Fruit fly (Drosophila melanogaster) whole organism, embryonic: Measurements from ENCODE around the gene cactin.

Source experiments
- Antp ChIP-seq: fragments of 200-800 bp; sonication (Bioruptor generic); optimal IDR thresholded peaks from 3 replicates; lab custom pipeline; 2016; ENCODE audit warnings: missing biosample characterization, missing genetic modification characterization
- Bteb2 ChIP-seq: fragments of 200-800 bp; sonication (Bioruptor generic); optimal IDR thresholded peaks from 2 replicates; lab custom pipeline; 2016; ENCODE audit warnings: missing biosample characterization, missing genetic modification characterization
- CG10209 ChIP-seq: fragments of 200-800 bp; sonication (Bioruptor generic); optimal IDR thresholded peaks from 3 replicates; lab custom pipeline; 2017; ENCODE audit warnings: missing biosample characterization, mild to moderate bottlenecking, missing genetic modification characterization, missing genetic modification reagents
- CG10366 ChIP-seq: fragments of 200-800 bp; sonication (Bioruptor generic); IDR thresholded peaks from 2 replicates; pipeline ENCODE4 v1.3.6; 2022; ENCODE audit warnings: missing biosample characterization, missing genetic modification characterization
- CG12155 ChIP-seq: fragments of 200-800 bp; sonication (Bioruptor generic); optimal IDR thresholded peaks from 3 replicates; lab custom pipeline; 2016; ENCODE audit warnings: missing biosample characterization, missing genetic modification characterization
- CG12299 ChIP-seq: fragments of 200-800 bp; sonication (Bioruptor generic); optimal IDR thresholded peaks from 2 replicates; lab custom pipeline; 2018; ENCODE audit warnings: missing biosample characterization, mild to moderate bottlenecking, missing genetic modification characterization
- CG1233 ChIP-seq: fragments of 200-800 bp; sonication (Bioruptor generic); optimal IDR thresholded peaks from 4 replicates; lab custom pipeline; 2018; ENCODE audit warnings: missing biosample characterization, mild to moderate bottlenecking, missing genetic modification characterization
- CG12942 ChIP-seq: fragments of 200-800 bp; sonication (Bioruptor generic); optimal IDR thresholded peaks from 3 replicates; lab custom pipeline; 2016; ENCODE audit warnings: missing biosample characterization, missing genetic modification characterization
- CG13424 ChIP-seq: fragments of 200-800 bp; sonication (Bioruptor generic); optimal IDR thresholded peaks from 2 replicates; lab custom pipeline; 2019; ENCODE audit warnings: missing biosample characterization, mild to moderate bottlenecking, missing genetic modification characterization, moderate library complexity
- CG13894 ChIP-seq: fragments of 200-800 bp; sonication (Bioruptor generic); optimal IDR thresholded peaks from 3 replicates; lab custom pipeline; 2018; ENCODE audit warnings: missing biosample characterization, mild to moderate bottlenecking, missing genetic modification characterization, moderate library complexity
- CG15479 ChIP-seq: fragments of 200-800 bp; sonication (Bioruptor generic); optimal IDR thresholded peaks from 3 replicates; lab custom pipeline; 2019; ENCODE audit warnings: missing biosample characterization, mild to moderate bottlenecking, missing genetic modification characterization, moderate library complexity
- CG15601 ChIP-seq: fragments of 200-800 bp; sonication (Bioruptor generic); optimal IDR thresholded peaks from 3 replicates; lab custom pipeline; 2019; ENCODE audit warnings: missing biosample characterization, mild to moderate bottlenecking, missing genetic modification characterization, moderate library complexity
- CG1602 ChIP-seq: fragments of 200-800 bp; sonication (Bioruptor generic); optimal IDR thresholded peaks from 3 replicates; lab custom pipeline; 2016; ENCODE audit warnings: missing biosample characterization, missing genetic modification characterization
- CG16863 ChIP-seq: fragments of 200-800 bp; sonication (Bioruptor generic); optimal IDR thresholded peaks from 3 replicates; lab custom pipeline; 2016; ENCODE audit warnings: missing biosample characterization, missing genetic modification characterization
- CG30403 ChIP-seq: fragments of 200-800 bp; sonication (Bioruptor generic); optimal IDR thresholded peaks from 3 replicates; lab custom pipeline; 2016; ENCODE audit warnings: missing biosample characterization, missing genetic modification characterization
- CG31224 ChIP-seq: fragments of 200-800 bp; sonication (Bioruptor generic); IDR thresholded peaks from 2 replicates; pipeline ENCODE4 v1.3.6; 2022; ENCODE audit warnings: missing biosample characterization, missing genetic modification characterization
- CG5180 ChIP-seq: fragments of 200-800 bp; sonication (Bioruptor generic); optimal IDR thresholded peaks from 3 replicates; lab custom pipeline; 2017; ENCODE audit warnings: missing biosample characterization, missing genetic modification characterization, mild to moderate bottlenecking, moderate library complexity, missing genetic modification reagents
- CG7839 ChIP-seq: fragments of 200-800 bp; sonication (Bioruptor generic); optimal IDR thresholded peaks from 3 replicates; lab custom pipeline; 2018; ENCODE audit warnings: missing biosample characterization, mild to moderate bottlenecking, missing genetic modification characterization, moderate library complexity
- CrebB ChIP-seq: fragments of 200-800 bp; sonication (Bioruptor generic); optimal IDR thresholded peaks from 3 replicates; lab custom pipeline; 2018; ENCODE audit warnings: missing biosample characterization, mild to moderate bottlenecking, missing genetic modification characterization
- Dek ChIP-seq: fragments of 200-800 bp; sonication (Bioruptor generic); optimal IDR thresholded peaks from 3 replicates; lab custom pipeline; 2019; ENCODE audit warnings: missing biosample characterization, mild to moderate bottlenecking, missing genetic modification characterization, moderate library complexity
- H15 ChIP-seq: fragments of 200-800 bp; sonication (Bioruptor generic); IDR thresholded peaks from 3 replicates; pipeline ENCODE4 v1.3.6; 2022; ENCODE audit warnings: missing biosample characterization, missing genetic modification characterization
- HHEX ChIP-seq: fragments of 200-800 bp; sonication (Bioruptor generic); optimal IDR thresholded peaks from 3 replicates; lab custom pipeline; 2017; ENCODE audit warnings: missing biosample characterization, mild to moderate bottlenecking, missing genetic modification characterization, missing genetic modification reagents
- HLH3B ChIP-seq: fragments of 200-800 bp; sonication (Bioruptor generic); IDR thresholded peaks from 2 replicates; pipeline ENCODE4 v1.3.6; 2022; ENCODE audit warnings: missing biosample characterization, missing genetic modification characterization
- Nf-YB ChIP-seq: fragments of 200-800 bp; sonication (Bioruptor generic); optimal IDR thresholded peaks from 3 replicates; lab custom pipeline; 2019; ENCODE audit warnings: missing biosample characterization, mild to moderate bottlenecking, missing genetic modification characterization, moderate library complexity
- Pdp1 ChIP-seq, 2 experiments: fragments of 200-800 bp; sonication (Bioruptor generic); optimal IDR thresholded peaks; 3 replicates each; lab custom pipeline; 2016; ENCODE audit warnings: missing biosample characterization in 2 of 2, missing genetic modification characterization in 2 of 2, mild to moderate bottlenecking in 1 of 2, moderate library complexity in 1 of 2
- Sry-δ ChIP-seq: fragments of 200-800 bp; sonication (Bioruptor generic); optimal IDR thresholded peaks from 2 replicates; lab custom pipeline; 2016; ENCODE audit warnings: missing biosample characterization, missing genetic modification characterization
- Stat92E ChIP-seq, 3 experiments: fragments of >200 bp in 2 of 3; fragments of 200-800 bp in 1 of 3; sonication (Bioruptor generic) in 1 of 3; optimal IDR thresholded peaks; 2 replicates each; lab custom pipeline; 2017 to 2019; ENCODE audit warnings: missing biosample characterization in 3 of 3, missing genetic modification characterization in 3 of 3, mild to moderate bottlenecking in 1 of 3, moderate library complexity in 1 of 3
- YL-1 ChIP-seq: fragments of 200-800 bp; sonication (Bioruptor generic); optimal IDR thresholded peaks from 3 replicates; lab custom pipeline; 2017; ENCODE audit warnings: missing biosample characterization, mild to moderate bottlenecking, missing genetic modification characterization
- ara ChIP-seq: fragments of 200-800 bp; sonication (Bioruptor generic); IDR thresholded peaks from 2 replicates; pipeline ENCODE4 v1.3.6; 2022; ENCODE audit warnings: missing biosample characterization, missing genetic modification characterization
- chinmo ChIP-seq: fragments of 200-800 bp; sonication (Bioruptor generic); IDR thresholded peaks from 4 replicates; pipeline ENCODE4 v1.3.6; 2022; ENCODE audit warnings: missing biosample characterization, missing genetic modification characterization; ENCODE audit not compliant: partially characterized antibody
- crol ChIP-seq: fragments of 200-800 bp; sonication (Bioruptor generic); IDR thresholded peaks from 2 replicates; pipeline ENCODE4 v1.3.6; 2022; ENCODE audit warnings: missing biosample characterization, missing genetic modification characterization
- da ChIP-seq: fragments of 200-800 bp; sonication (Bioruptor generic); optimal IDR thresholded peaks from 2 replicates; lab custom pipeline; 2016; ENCODE audit warnings: missing biosample characterization, missing genetic modification characterization
- emc ChIP-seq: fragments of 200-800 bp; sonication (Bioruptor generic); optimal IDR thresholded peaks from 2 replicates; lab custom pipeline; 2016; ENCODE audit warnings: missing biosample characterization, missing genetic modification characterization
- gcm ChIP-seq: fragments of 200-800 bp; sonication (Bioruptor generic); optimal IDR thresholded peaks from 2 replicates; lab custom pipeline; 2019; ENCODE audit warnings: missing biosample characterization, mild to moderate bottlenecking, missing genetic modification characterization, moderate library complexity
- gcm2 ChIP-seq: fragments of 200-800 bp; sonication (Bioruptor generic); optimal IDR thresholded peaks from 2 replicates; lab custom pipeline; 2016; ENCODE audit warnings: missing biosample characterization, missing genetic modification characterization
- jumu ChIP-seq: fragments of 200-800 bp; sonication (Bioruptor generic); optimal IDR thresholded peaks from 3 replicates; lab custom pipeline; 2016; ENCODE audit warnings: missing biosample characterization, missing genetic modification characterization
- ken ChIP-seq: fragments of 200-800 bp; sonication (Bioruptor generic); IDR thresholded peaks from 3 replicates; pipeline ENCODE4 v1.3.6; 2022; ENCODE audit warnings: missing biosample characterization, missing genetic modification characterization
- lilli ChIP-seq: fragments of 200-800 bp; sonication (Bioruptor generic); optimal IDR thresholded peaks from 3 replicates; lab custom pipeline; 2016; ENCODE audit warnings: missing biosample characterization, missing genetic modification characterization
- mirr ChIP-seq: fragments of 200-800 bp; sonication (Bioruptor generic); optimal IDR thresholded peaks from 3 replicates; lab custom pipeline; 2018; ENCODE audit warnings: missing biosample characterization, mild to moderate bottlenecking, missing genetic modification characterization
- mld ChIP-seq: fragments of 200-800 bp; sonication (Bioruptor generic); IDR thresholded peaks from 3 replicates; pipeline ENCODE4 v1.3.6; 2022; ENCODE audit warnings: missing biosample characterization, missing genetic modification characterization; ENCODE audit not compliant: partially characterized antibody
- peb ChIP-seq: fragments of 200-800 bp; sonication (Bioruptor generic); IDR thresholded peaks from 2 replicates; pipeline ENCODE4 v1.3.6; 2022; ENCODE audit warnings: missing biosample characterization, missing genetic modification characterization
- ro ChIP-seq: fragments of 200-800 bp; sonication (Bioruptor generic); IDR thresholded peaks from 2 replicates; pipeline ENCODE4 v1.3.6; 2022; ENCODE audit warnings: missing biosample characterization, missing genetic modification characterization
- schlank ChIP-seq: fragments of 200-800 bp; sonication (Bioruptor generic); optimal IDR thresholded peaks from 2 replicates; lab custom pipeline; 2018; ENCODE audit warnings: missing biosample characterization, mild to moderate bottlenecking, missing genetic modification characterization
- slou ChIP-seq: fragments of 200-800 bp; sonication (Bioruptor generic); optimal IDR thresholded peaks from 3 replicates; lab custom pipeline; 2016; ENCODE audit warnings: missing biosample characterization, missing genetic modification characterization
- tin ChIP-seq: fragments of 200-800 bp; sonication (Bioruptor generic); optimal IDR thresholded peaks from 3 replicates; lab custom pipeline; 2016; ENCODE audit warnings: missing biosample characterization, missing genetic modification characterization
- trh ChIP-seq: fragments of 200-800 bp; sonication (Bioruptor generic); optimal IDR thresholded peaks from 2 replicates; lab custom pipeline; 2016; ENCODE audit warnings: missing biosample characterization, missing genetic modification characterization
- unpg ChIP-seq: fragments of 200-800 bp; sonication (Bioruptor generic); optimal IDR thresholded peaks from 3 replicates; lab custom pipeline; 2018; ENCODE audit warnings: missing biosample characterization, mild to moderate bottlenecking, missing genetic modification characterization, moderate library complexity
- wek ChIP-seq: fragments of 200-800 bp; sonication (Bioruptor generic); optimal IDR thresholded peaks from 3 replicates; lab custom pipeline; 2018; ENCODE audit warnings: missing biosample characterization, mild to moderate bottlenecking, missing genetic modification characterization, moderate library complexity
- zfh1 ChIP-seq: fragments of 200-800 bp; sonication (Bioruptor generic); IDR thresholded peaks from 3 replicates; pipeline ENCODE4 v1.3.6; 2022; ENCODE audit warnings: missing biosample characterization, missing genetic modification characterization

The cactin gene

DNA sequence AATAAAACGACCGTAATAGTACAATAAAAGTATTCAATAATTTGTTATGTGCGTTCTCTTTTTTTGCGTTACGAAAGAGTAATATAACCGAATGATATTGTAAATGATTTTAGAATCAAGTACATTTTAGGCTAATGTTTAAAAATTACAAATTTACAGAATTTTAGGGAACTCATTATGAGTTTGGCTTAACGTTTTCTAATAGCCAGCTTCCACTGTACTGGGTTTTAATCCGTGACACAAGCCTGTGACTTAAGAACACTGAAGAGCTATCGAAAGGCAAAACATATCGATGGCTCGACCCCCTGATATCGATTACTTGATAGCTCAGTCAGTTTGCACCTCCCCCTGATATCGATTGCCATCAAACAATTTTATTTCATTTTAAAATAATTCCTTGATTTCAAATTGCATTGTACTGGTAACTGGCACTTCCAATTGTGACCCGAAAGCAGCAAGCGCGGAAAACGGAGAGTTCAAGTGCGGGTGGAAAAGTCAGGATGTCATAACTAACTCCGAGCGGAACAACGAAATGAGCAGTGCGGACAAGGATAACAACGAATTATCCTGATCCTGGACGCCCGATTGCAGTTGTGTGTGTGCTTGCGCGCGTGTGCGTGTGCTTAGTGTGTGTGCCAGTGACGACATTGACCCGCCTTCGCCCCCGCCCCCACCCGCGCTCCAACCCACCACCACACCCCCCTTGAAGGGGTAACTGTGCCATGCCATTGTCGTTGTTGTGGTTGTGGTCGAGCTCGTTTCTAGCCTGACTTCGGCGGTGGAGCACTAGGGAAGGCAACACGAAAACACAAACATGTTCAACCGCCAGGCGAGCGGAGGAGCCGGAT is 29.6 kb upstream of the cactin start, which contains the start of gene HERC2 (continued):
- TF ChIP-seq CG10209 (no peak), CG15479 (GFP tag; lab: Kevin White, UChicago) (no peak), CG30403 (GFP tag; lab: Kevin White, UChicago) (peak; percentile 53), zfh1 (peak; percentile 50; the same call in 1 of the 3 replicates), mld (GFP tag; lab: Robert Waterston, UW) (peak; percentile 89; the same call in 2 of the 3 replicates), CG1233 (GFP tag; lab: Kevin White, UChicago) (no peak), gcm (GFP tag; lab: Kevin White, UChicago) (no peak), CG1602 (peak; percentile 14), Nf-YB (GFP tag; lab: Kevin White, UChicago) (no peak), tin (GFP tag; lab: Kevin White, UChicago) (peak; percentile 4), gcm2 (GFP tag; lab: Kevin White, UChicago) (no peak), Dek (tag; lab: Kevin White, UChicago) (peak; percentile 12), crol (GFP tag; lab: Robert Waterston, UW) (peak; percentile 92), chinmo (peak; percentile 89; the same call in 3 of the 4 replicates), CG7839 (tag; lab: Kevin White, UChicago) (no peak), H15 (GFP tag; lab: Robert Waterston, UW) (peak; percentile 51; the same call in 1 of the 3 replicates), unpg (GFP tag; lab: Kevin White, UChicago) (no peak), CG12155 (no peak), da (GFP tag; lab: Kevin White, UChicago) (no peak), CG31224 (no peak), CG10366 (GFP tag; lab: Robert Waterston, UW) (peak; percentile 52), YL-1 (GFP tag; lab: Kevin White, UChicago) (peak; percentile 15), jumu (GFP tag; lab: Kevin White, UChicago) (peak; percentile 40), ro (GFP tag; lab: Robert Waterston, UW) (no peak), HLH3B (GFP tag; lab: Robert Waterston, UW) (peak; percentile 34; the same call in 1 of the 2 replicates), schlank (tag; lab: Kevin White, UChicago) (no peak), lilli (GFP tag; lab: Kevin White, UChicago) (peak; percentile 66), CG12942 (peak; percentile 34), peb (GFP tag; lab: Robert Waterston, UW) (no peak), Bteb2 (GFP tag; lab: Kevin White, UChicago) (no peak), Antp (GFP tag; lab: Kevin White, UChicago) (peak; percentile 69), CrebB (tag; lab: Kevin White, UChicago) (no peak), HHEX (GFP tag; lab: Kevin White, UChicago) (no peak), ken (GFP tag; lab: Robert Waterston, UW) (no peak), emc (no peak), CG13424 (tag; lab: Kevin White, UChicago) (peak; percentile 31), CG12299 (tag; lab: Kevin White, UChicago) (no peak), ara (no peak; the same call in 1 of the 2 replicates), CG16863 (GFP tag; lab: Kevin White, UChicago) (peak; percentile 10), trh (GFP tag; lab: Kevin White, UChicago) (no peak), CG5180 (GFP tag; lab: Kevin White, UChicago) (no peak), Sry-δ (GFP tag; lab: Kevin White, UChicago) (peak; percentile 80), Pdp1 (GFP tag; optimal IDR thresholded peaks at IDR 0.05; lab: Kevin White, UChicago) (peak; percentile 57 to 62), CG13894 (tag; lab: Kevin White, UChicago) (no peak), Stat92E (GFP tag; optimal IDR thresholded peaks at IDR 0.05; lab: Kevin White, UChicago) (no peak), CG15601 (tag; lab: Kevin White, UChicago) (no peak), wek (GFP tag; lab: Kevin White, UChicago) (no peak), mirr (no peak), slou (GFP tag; lab: Kevin White, UChicago) (no peak)
